Worm (Caenorhabditis elegans) whole organism, young adult: ENCODE measurements around the gene col-143.

Experiments used
- D2030.7 ChIP-seq: fragments of 200-800 bp; sonication (Bioruptor generic); IDR thresholded peaks from 2 replicates; pipeline ENCODE4 v1.3.6; 2022; ENCODE audit warnings: missing genetic modification reagents, missing genetic modification characterization, missing compliant biosample characterization
- F33H1.4 ChIP-seq: fragments of 200-800 bp; sonication (Bioruptor generic); IDR thresholded peaks from 2 replicates; pipeline ENCODE4 v1.3.6; 2022; ENCODE audit warnings: missing genetic modification reagents, missing genetic modification characterization, missing compliant biosample characterization
- F37B4.10 ChIP-seq: fragments of 200-800 bp; sonication (Bioruptor generic); IDR thresholded peaks from 2 replicates; pipeline ENCODE4 v1.3.6; 2022; ENCODE audit warnings: missing genetic modification characterization, missing compliant biosample characterization
- F39B2.1 ChIP-seq: fragments of 200-800 bp; sonication (Bioruptor generic); IDR thresholded peaks from 2 replicates; pipeline ENCODE4 v1.3.6; 2022; ENCODE audit warnings: missing genetic modification reagents, missing genetic modification characterization, missing compliant biosample characterization
- F57A8.1 ChIP-seq: fragments of 200-800 bp; sonication (Bioruptor generic); optimal IDR thresholded peaks from 2 replicates; lab custom pipeline; 2018; ENCODE audit warnings: mild to moderate bottlenecking, missing genetic modification characterization, moderate library complexity, missing compliant biosample characterization
- K12H6.12 ChIP-seq: fragments of 200-800 bp; sonication (Bioruptor generic); optimal IDR thresholded peaks from 2 replicates; lab custom pipeline; 2018; ENCODE audit warnings: mild to moderate bottlenecking, missing genetic modification characterization, missing compliant biosample characterization
- T07F8.4 ChIP-seq: sonication (generic microtip); optimal IDR thresholded peaks from 2 replicates; lab custom pipeline; 2016; ENCODE audit warnings: mild to moderate bottlenecking, missing genetic modification characterization, moderate library complexity, missing compliant biosample characterization
- Y56A3A.18 ChIP-seq: fragments of 200-800 bp; sonication (Bioruptor generic); IDR thresholded peaks from 2 replicates; pipeline ENCODE4 v1.3.6; 2022; ENCODE audit warnings: missing genetic modification reagents, missing genetic modification characterization, missing compliant biosample characterization
- ama-1 ChIP-seq, 3 experiments: fragments of 150-350 bp in 1 of 3; sonication (generic microtip) in 2 of 3; optimal IDR thresholded peaks; 2 replicates each; lab custom pipeline; 2014 to 2018; ENCODE audit warnings: missing biosample characterization in 2 of 3, missing genetic modification characterization in 2 of 3, missing genetic modification reagents in 2 of 3
- aptf-2 ChIP-seq: fragments of 200-800 bp; sonication (Bioruptor generic); conservative IDR thresholded peaks from 2 replicates; pipeline ENCODE4 v1.3.6; 2022; ENCODE audit warnings: missing genetic modification reagents, missing genetic modification characterization, missing compliant biosample characterization
- athp-1 ChIP-seq: sonication (generic microtip); optimal IDR thresholded peaks from 2 replicates; lab custom pipeline; 2017; ENCODE audit warnings: mild to moderate bottlenecking, missing genetic modification characterization, missing compliant biosample characterization
- attf-3 ChIP-seq: fragments of 200-800 bp; sonication (Bioruptor generic); conservative IDR thresholded peaks from 2 replicates; pipeline ENCODE4 v1.3.6; 2022; ENCODE audit warnings: missing genetic modification reagents, missing genetic modification characterization, missing compliant biosample characterization
- ccch-3 ChIP-seq: fragments of 200-800 bp; sonication (Bioruptor generic); optimal IDR thresholded peaks from 2 replicates; lab custom pipeline; 2018; ENCODE audit warnings: mild to moderate bottlenecking, missing genetic modification characterization, missing compliant biosample characterization
- cebp-2 ChIP-seq: fragments of 200-800 bp; sonication (Bioruptor generic); IDR thresholded peaks from 2 replicates; pipeline ENCODE4 v1.3.6; 2022; ENCODE audit warnings: missing genetic modification characterization, missing compliant biosample characterization
- ceh-100 ChIP-seq: fragments of 200-800 bp; sonication (Bioruptor generic); IDR thresholded peaks from 2 replicates; pipeline ENCODE4 v1.3.6; 2022; ENCODE audit warnings: missing genetic modification reagents, missing genetic modification characterization, missing compliant biosample characterization
- ceh-40 ChIP-seq: fragments of 200-800 bp; sonication (Bioruptor generic); IDR thresholded peaks from 2 replicates; pipeline ENCODE4 v1.3.6; 2022; ENCODE audit warnings: missing genetic modification characterization, missing compliant biosample characterization
- ceh-58 ChIP-seq: fragments of 200-800 bp; sonication (Bioruptor generic); IDR thresholded peaks from 2 replicates; pipeline ENCODE4 v1.3.6; 2022; ENCODE audit warnings: missing genetic modification characterization, missing compliant biosample characterization
- ceh-91 ChIP-seq: fragments of 200-800 bp; sonication (Bioruptor generic); IDR thresholded peaks from 2 replicates; pipeline ENCODE4 v1.3.6; 2022; ENCODE audit warnings: missing genetic modification reagents, missing genetic modification characterization, missing compliant biosample characterization
- dpff-1 ChIP-seq: sonication (generic microtip); optimal IDR thresholded peaks from 2 replicates; lab custom pipeline; 2017; ENCODE audit warnings: mild to moderate bottlenecking, missing genetic modification characterization, missing compliant biosample characterization
- egl-18 ChIP-seq: fragments of 200-800 bp; sonication (Bioruptor generic); IDR thresholded peaks from 2 replicates; pipeline ENCODE4 v1.3.6; 2022; ENCODE audit warnings: missing genetic modification reagents, missing genetic modification characterization, missing compliant biosample characterization
- egl-44 ChIP-seq: fragments of 200-800 bp; sonication (Bioruptor generic); IDR thresholded peaks from 2 replicates; pipeline ENCODE4 v1.3.6; 2022; ENCODE audit warnings: missing genetic modification reagents, missing genetic modification characterization, missing compliant biosample characterization
- hmg-20 ChIP-seq: fragments of 200-800 bp; sonication (Bioruptor generic); IDR thresholded peaks from 2 replicates; pipeline ENCODE4 v1.3.6; 2022; ENCODE audit warnings: missing genetic modification reagents, missing genetic modification characterization, missing compliant biosample characterization
- hsf-1 ChIP-seq: fragments of 200-800 bp; sonication (Bioruptor generic); IDR thresholded peaks from 2 replicates; pipeline ENCODE4 v1.3.6; 2022; ENCODE audit warnings: missing genetic modification reagents, missing genetic modification characterization, missing compliant biosample characterization
- lin-26 ChIP-seq: fragments of 200-800 bp; sonication (Bioruptor generic); IDR thresholded peaks from 2 replicates; pipeline ENCODE4 v1.3.6; 2022; ENCODE audit warnings: missing genetic modification reagents, missing genetic modification characterization, missing compliant biosample characterization
- lin-54 ChIP-seq: fragments of 200-800 bp; sonication (Bioruptor generic); optimal IDR thresholded peaks from 2 replicates; lab custom pipeline; 2018; ENCODE audit warnings: mild to moderate bottlenecking, missing genetic modification characterization, missing compliant biosample characterization
- lir-1 ChIP-seq: fragments of 200-800 bp; sonication (Bioruptor generic); conservative IDR thresholded peaks from 2 replicates; pipeline ENCODE4 v1.3.6; 2022; ENCODE audit warnings: missing genetic modification reagents, missing genetic modification characterization, missing compliant biosample characterization
- lsy-27 ChIP-seq: sonication (generic microtip); optimal IDR thresholded peaks from 2 replicates; lab custom pipeline; 2017; ENCODE audit warnings: missing genetic modification characterization, mild to moderate bottlenecking, missing compliant biosample characterization, antibody characterized with exemption, missing genotype, borderline replicate concordance; ENCODE audit not compliant: insufficient read depth
- madf-10 ChIP-seq: sonication (generic microtip); optimal IDR thresholded peaks from 2 replicates; lab custom pipeline; 2016; ENCODE audit warnings: mild to moderate bottlenecking, missing genetic modification characterization, missing compliant biosample characterization
- mes-4 ChIP-seq: sonication (generic microtip); optimal IDR thresholded peaks from 2 replicates; lab custom pipeline; 2016; ENCODE audit warnings: missing genotype, missing genetic modification characterization, missing compliant biosample characterization
- mxl-1 ChIP-seq: sonication (generic microtip); optimal IDR thresholded peaks from 2 replicates; lab custom pipeline; 2016; ENCODE audit warnings: missing genetic modification characterization, missing compliant biosample characterization
- nhr-179 ChIP-seq: sonication (generic microtip); optimal IDR thresholded peaks from 2 replicates; lab custom pipeline; 2016; ENCODE audit warnings: mild to moderate bottlenecking, missing genetic modification characterization, missing compliant biosample characterization
- nhr-90 ChIP-seq: sonication (generic microtip); optimal IDR thresholded peaks from 2 replicates; lab custom pipeline; 2016; ENCODE audit warnings: missing genotype, mild to moderate bottlenecking, missing genetic modification characterization, missing compliant biosample characterization
- pha-4 ChIP-seq: fragments of 150-350 bp; sonication (generic microtip); optimal IDR thresholded peaks from 2 replicates; lab custom pipeline; 2014; ENCODE audit warnings: missing biosample characterization, missing genetic modification reagents, missing genetic modification characterization
- sdz-38 ChIP-seq: sonication (generic microtip); optimal IDR thresholded peaks from 2 replicates; lab custom pipeline; 2016; ENCODE audit warnings: missing genotype, missing genetic modification characterization, missing compliant biosample characterization
- snpc-3.4 ChIP-seq: sonication (generic microtip); optimal IDR thresholded peaks from 2 replicates; lab custom pipeline; 2017; ENCODE audit warnings: missing genetic modification characterization, mild to moderate bottlenecking, missing compliant biosample characterization, antibody characterized with exemption, moderate library complexity, missing genotype, missing genetic modification reagents
- snpc-4 ChIP-seq, 5 experiments: fragments of 150-350 bp in 1 of 5; sonication (generic microtip) in 4 of 5; optimal IDR thresholded peaks; 2 replicates each; lab custom pipeline; 2014 to 2018; ENCODE audit warnings: missing genetic modification characterization in 5 of 5, missing biosample characterization in 3 of 5, antibody characterized with exemption in 2 of 5, mild to moderate bottlenecking in 2 of 5, missing compliant biosample characterization in 2 of 5, missing genotype in 2 of 5, moderate library complexity in 2 of 5, missing genetic modification reagents in 1 of 5
- somi-1 ChIP-seq: fragments of 200-800 bp; sonication (Bioruptor generic); optimal IDR thresholded peaks from 2 replicates; lab custom pipeline; 2018; ENCODE audit warnings: mild to moderate bottlenecking, missing genetic modification characterization, missing compliant biosample characterization
- tbp1 ChIP-seq: fragments of 200-800 bp; sonication (Bioruptor generic); optimal IDR thresholded peaks from 2 replicates; lab custom pipeline; 2018; ENCODE audit warnings: mild to moderate bottlenecking, missing genetic modification characterization, missing compliant biosample characterization
- xnd-1 ChIP-seq: sonication (generic microtip); optimal IDR thresholded peaks from 2 replicates; lab custom pipeline; 2016; ENCODE audit warnings: missing genotype, missing genetic modification reagents, missing genetic modification characterization, missing compliant biosample characterization
- ztf-6 ChIP-seq: fragments of 200-800 bp; sonication (Bioruptor generic); IDR thresholded peaks from 2 replicates; pipeline ENCODE4 v1.3.6; 2022; ENCODE audit warnings: missing genetic modification reagents, missing genetic modification characterization, missing compliant biosample characterization

col-143 gene

ce11 chrV:6813862-6814261, 21.6 kb upstream of the col-143 start:
- TF ChIP-seq snpc-3.4 (tag; lab: Kevin White, UChicago) (no peak), ztf-6 (GFP tag; lab: Robert Waterston, UW) (no peak), dpff-1 (tag; lab: Kevin White, UChicago) (no peak), nhr-90 (tag; lab: Kevin White, UChicago) (no peak), egl-18 (GFP tag; lab: Robert Waterston, UW) (no peak), nhr-179 (tag; lab: Kevin White, UChicago) (no peak), F37B4.10 (no peak), lir-1 (GFP tag; lab: Robert Waterston, UW) (no peak)

ce11 chrV:6817184-6817583, 18.3 kb upstream of the col-143 start, which contains the start of gene dmsr-14:
Gene dmsr-14 (minus strand): TSS chrV:6817284.
- no peak for TF ChIP-seq F39B2.1 (GFP tag; lab: Robert Waterston, UW)
- no peak for TF ChIP-seq lsy-27 (tag; lab: Kevin White, UChicago)
- no peak for TF ChIP-seq ceh-40 (GFP tag; lab: Robert Waterston, UW)
- no peak for TF ChIP-seq D2030.7 (GFP tag; lab: Robert Waterston, UW)
- no peak for TF ChIP-seq ztf-6 (GFP tag; lab: Robert Waterston, UW)
- TF ChIP-seq aptf-2 = no peak
- TF ChIP-seq ccch-3 (GFP tag; lab: Kevin White, UChicago) = no peak
- no peak for TF ChIP-seq nhr-90 (tag; lab: Kevin White, UChicago)
- no peak for TF ChIP-seq F57A8.1 (GFP tag; lab: Kevin White, UChicago)
- no peak for TF ChIP-seq athp-1 (tag; lab: Kevin White, UChicago)
- TF ChIP-seq egl-44 = no peak
- TF ChIP-seq mxl-1 (tag; lab: Kevin White, UChicago) = no peak
- no peak for TF ChIP-seq Y56A3A.18 (GFP tag; lab: Robert Waterston, UW)
- no peak for TF ChIP-seq K12H6.12 (tag; lab: Kevin White, UChicago)
- TF ChIP-seq madf-10 (tag; lab: Kevin White, UChicago) = no peak
- TF ChIP-seq tbp1 = no peak
- no peak for TF ChIP-seq lin-26
- TF ChIP-seq snpc-4 (GFP tag; optimal IDR thresholded peaks at IDR 0.05; lab: Kevin White, UChicago) = no peak
- no peak for TF ChIP-seq snpc-4 (tag; optimal IDR thresholded peaks at IDR 0.05; lab: Kevin White, UChicago)

- TF ChIP-seq sdz-38 (tag; lab: Kevin White, UChicago) (no peak), xnd-1 (tag; lab: Kevin White, UChicago) (no peak), lir-1 (GFP tag; lab: Robert Waterston, UW) (no peak), ceh-100 (GFP tag; lab: Robert Waterston, UW) (no peak), T07F8.4 (no peak), cebp-2 (GFP tag; lab: Robert Waterston, UW) (no peak), ama-1 (optimal IDR thresholded peaks at IDR 0.05; lab: Kevin White, UChicago) (no peak), ama-1 (GFP tag; optimal IDR thresholded peaks at IDR 0.05; lab: Kevin White, UChicago) (no peak)
These were observed 15.6 kb upstream of the col-143 start, which contains the start of gene dmsr-13 for ce11 chrV:6819812-6820211. Gene dmsr-13 (minus strand): TSS chrV:6819912.

DNA sequence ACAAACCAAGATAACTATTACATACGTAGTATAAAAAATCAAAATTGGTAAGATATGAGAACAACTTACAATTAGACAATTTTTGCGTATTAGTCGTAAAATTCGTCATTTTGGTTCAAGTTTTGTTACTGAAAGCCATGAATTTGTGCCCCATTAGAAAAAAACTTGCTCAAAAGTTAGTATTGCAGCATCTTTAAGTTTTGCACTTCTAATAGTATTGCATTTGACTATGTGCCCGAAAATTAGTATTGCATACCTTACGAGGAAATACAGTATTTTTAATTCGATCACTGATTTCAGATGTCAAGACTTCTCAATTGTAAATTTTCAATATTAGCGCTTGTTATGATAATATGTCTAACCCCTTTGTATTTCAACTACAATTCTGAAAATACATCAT, 13.9 kb upstream of the col-143 start, which contains the start of gene T15B7.8:
T15B7.8 (plus strand) TSS at position 301 of the 400 bp plus-strand sequence.
- TF ChIP-seq attf-3 (no peak), lin-54 (no peak), ceh-58 (GFP tag; lab: Robert Waterston, UW) (no peak), hsf-1 (GFP tag; lab: Robert Waterston, UW) (no peak), somi-1 (GFP tag; lab: Kevin White, UChicago) (no peak), F33H1.4 (GFP tag; lab: Robert Waterston, UW) (no peak), hmg-20 (GFP tag; lab: Robert Waterston, UW) (no peak), ceh-91 (no peak), mes-4 (tag; lab: Kevin White, UChicago) (no peak), ceh-100 (GFP tag; lab: Robert Waterston, UW) (no peak), pha-4 (no peak), ccch-3 (GFP tag; lab: Kevin White, UChicago) (no peak)
